Worm (Caenorhabditis elegans): ENCODE results near the gene C36C9.11.

DNA sequence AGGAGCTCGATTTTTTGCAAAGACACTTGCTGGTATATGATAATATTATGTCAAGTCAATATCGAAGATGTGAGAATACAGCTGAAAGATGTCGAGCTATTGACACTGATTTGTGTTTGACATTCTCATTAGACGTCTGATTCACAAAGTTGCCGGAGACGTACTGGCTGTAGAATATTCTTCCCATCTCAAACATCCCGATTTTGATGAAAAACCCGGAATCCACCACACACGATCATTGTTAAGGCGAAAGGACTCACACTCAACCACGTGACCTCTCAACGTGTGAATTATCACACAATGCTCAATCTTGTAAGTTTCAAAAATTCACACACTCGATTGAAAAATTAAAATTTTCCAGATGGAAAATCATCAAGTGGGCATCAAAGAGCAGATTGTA lies 48.8 kb downstream of the C36C9.11 start, which contains the start of gene F07G6.12:
- TF ChIP-seq him-1 (tag; optimal IDR thresholded peaks at IDR 0.05) (no peak), W03F9.2 (tag; optimal IDR thresholded peaks at IDR 0.05) (no peak), dao-5 (tag; optimal IDR thresholded peaks at IDR 0.05) (no peak)

Measured in whole organism, L4/young adult.